Fruit fly (Drosophila melanogaster): ENCODE measurements around the gene CG13454.

Gene CG13454

DNA sequence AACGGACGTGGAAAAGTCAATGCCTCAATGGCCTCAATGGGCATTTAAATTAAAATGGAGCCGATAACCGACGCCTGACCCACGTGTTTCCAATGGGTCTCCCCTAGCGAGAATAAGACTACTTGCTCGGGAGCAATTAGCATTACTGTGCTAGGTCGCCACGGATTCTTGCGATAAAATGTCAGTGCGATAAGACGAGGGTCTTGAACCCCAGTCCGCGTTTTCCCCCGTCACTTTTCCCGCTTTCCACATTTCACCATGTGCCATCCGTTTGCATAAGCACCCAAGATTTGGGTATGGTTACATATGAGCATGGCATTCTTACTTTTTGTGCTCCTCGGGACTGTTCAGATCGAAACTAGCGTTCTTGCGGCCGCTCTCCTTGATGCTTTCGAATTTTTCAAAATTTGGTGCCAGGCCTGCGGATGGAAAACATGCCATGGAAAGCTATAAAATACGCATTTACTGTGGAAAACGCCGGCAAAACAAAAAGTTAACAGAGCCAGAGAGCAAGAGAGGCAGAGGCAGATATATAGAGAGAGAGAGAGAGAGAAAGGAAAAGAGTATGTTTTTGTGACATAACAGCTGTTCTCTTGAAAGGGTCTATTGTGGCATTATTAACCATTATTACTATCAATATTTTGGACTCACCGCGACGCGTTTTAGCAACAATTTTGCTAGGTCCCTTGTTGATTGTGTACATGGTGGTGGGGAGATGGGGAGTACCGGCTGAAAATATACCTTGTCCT lies 9.5 kb downstream of the CG13454 start:
- TF ChIP-seq pan (optimal IDR thresholded peaks at IDR 0.05) = no peak
- TF ChIP-seq EcR (GFP tag; optimal IDR thresholded peaks at IDR 0.05) = peak in 1 of 2 experiments; percentile 3

dm6 chr3L:15506174-15506926 lies 10.5 kb downstream of the CG13454 start:
- TF ChIP-seq usp (GFP tag; optimal IDR thresholded peaks at IDR 0.05) = no peak
- TF ChIP-seq psq (optimal IDR thresholded peaks at IDR 0.05) = no peak

DNA sequence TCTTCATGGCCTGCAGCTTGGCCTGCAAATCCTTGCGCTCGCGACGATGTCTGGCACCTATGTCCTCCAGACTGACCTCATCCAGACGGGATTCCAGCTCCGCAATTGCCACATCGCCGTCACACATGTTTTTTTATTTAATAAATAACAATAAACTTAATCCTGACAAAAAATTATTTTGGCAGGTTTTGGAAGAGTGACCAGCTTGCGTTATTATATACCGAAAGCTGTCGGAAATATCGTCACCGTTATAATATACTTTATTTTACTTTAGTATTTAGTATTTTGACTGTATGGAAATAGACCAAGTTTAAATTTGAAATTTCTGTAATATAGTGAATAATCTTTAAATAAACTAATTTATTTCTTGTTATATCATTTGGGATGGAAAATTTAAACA lies 12.2 kb downstream of the CG13454 start, which contains the start of gene CG7857:
CG7857 (minus strand) TSS at position 208 of the 400 bp plus-strand sequence.
- TF ChIP-seq Dll (optimal IDR thresholded peaks at IDR 0.05) (no peak), EcR (GFP tag; optimal IDR thresholded peaks at IDR 0.05) (no peak), usp (GFP tag; optimal IDR thresholded peaks at IDR 0.05) (no peak), psq (optimal IDR thresholded peaks at IDR 0.05) (no peak), pan (optimal IDR thresholded peaks at IDR 0.05) (no peak), CG8478 (optimal IDR thresholded peaks at IDR 0.05) (no peak)

DNA sequence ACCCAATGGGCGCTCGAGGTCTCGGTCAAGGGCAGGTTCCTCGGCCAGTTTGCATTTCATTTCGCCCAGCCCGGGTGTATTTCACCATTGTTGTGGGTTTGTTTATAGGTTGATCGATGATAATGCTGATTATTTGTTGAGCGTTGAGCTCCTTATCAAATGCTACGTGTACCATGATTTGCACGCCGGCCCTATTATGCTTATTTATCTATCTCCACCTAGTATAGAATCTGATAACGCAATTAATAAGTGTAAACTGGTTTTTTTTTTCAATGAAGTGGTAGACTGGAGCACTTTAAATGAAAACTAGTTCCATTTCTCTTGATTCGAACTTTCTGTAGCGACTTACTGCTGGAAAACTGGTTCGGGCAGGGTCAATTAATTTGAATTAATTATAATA lies 14.6 kb downstream of the CG13454 start:
- TF ChIP-seq psq (optimal IDR thresholded peaks at IDR 0.05) (no peak), Dll (optimal IDR thresholded peaks at IDR 0.05) (no peak), CG8478 (optimal IDR thresholded peaks at IDR 0.05) (no peak), usp (GFP tag; optimal IDR thresholded peaks at IDR 0.05) (no peak), EcR (GFP tag; optimal IDR thresholded peaks at IDR 0.05) (no peak), pan (optimal IDR thresholded peaks at IDR 0.05) (no peak)

- no peak for TF ChIP-seq psq (optimal IDR thresholded peaks at IDR 0.05)
- TF ChIP-seq CG8478 (optimal IDR thresholded peaks at IDR 0.05) = no peak
- no peak for TF ChIP-seq pan (optimal IDR thresholded peaks at IDR 0.05)
- TF ChIP-seq usp (GFP tag; optimal IDR thresholded peaks at IDR 0.05) = no peak
- TF ChIP-seq Dll (optimal IDR thresholded peaks at IDR 0.05) = no peak
- no peak for TF ChIP-seq EcR (GFP tag; optimal IDR thresholded peaks at IDR 0.05)
Measured at dm6 chr3L:15501646-15501972, 15.2 kb downstream of the CG13454 start.

- TF ChIP-seq EcR (GFP tag; optimal IDR thresholded peaks at IDR 0.05) = no peak
- TF ChIP-seq usp (GFP tag; optimal IDR thresholded peaks at IDR 0.05) = no peak
- no peak for TF ChIP-seq Dll (optimal IDR thresholded peaks at IDR 0.05)
- no peak for TF ChIP-seq CG8478 (optimal IDR thresholded peaks at IDR 0.05)
- TF ChIP-seq pan (optimal IDR thresholded peaks at IDR 0.05) = no peak
- TF ChIP-seq psq (optimal IDR thresholded peaks at IDR 0.05) = no peak
Measured at dm6 chr3L:15500813-15501645, 15.8 kb downstream of the CG13454 start, which contains the start of gene CG7272. TSS of gene CG7272 (plus strand) at chr3L:15500938.

DNA sequence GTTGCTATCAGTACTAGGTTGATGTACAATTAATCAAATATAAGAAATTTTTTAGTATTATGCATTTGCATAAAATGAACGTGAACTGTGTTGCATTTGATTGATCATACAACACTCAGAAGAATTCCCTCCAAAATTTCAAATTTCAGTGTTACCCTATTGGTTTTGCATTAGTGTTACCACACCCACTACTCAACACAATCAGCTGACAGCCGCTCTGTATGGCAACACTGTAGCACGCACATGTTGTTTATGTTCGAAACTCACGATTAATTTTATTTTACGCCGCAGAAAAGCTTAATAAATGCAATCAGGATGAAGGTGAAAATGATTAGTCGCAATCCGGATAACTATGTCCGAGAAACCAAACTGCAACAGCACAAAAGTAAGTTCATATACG lies 18.1 kb downstream of the CG13454 start, which contains the start of gene CG7275:
CG7275 (plus strand) TSS at position 215 of the 400 bp plus-strand sequence.
- no peak for TF ChIP-seq psq (optimal IDR thresholded peaks at IDR 0.05)
- no peak for TF ChIP-seq pan (optimal IDR thresholded peaks at IDR 0.05)
- no peak for TF ChIP-seq CG8478 (optimal IDR thresholded peaks at IDR 0.05)
- no peak for TF ChIP-seq usp (GFP tag; optimal IDR thresholded peaks at IDR 0.05)
- TF ChIP-seq EcR (GFP tag; optimal IDR thresholded peaks at IDR 0.05) = no peak
- TF ChIP-seq Dll (optimal IDR thresholded peaks at IDR 0.05) = no peak

- TF ChIP-seq EcR (GFP tag; optimal IDR thresholded peaks at IDR 0.05) (no peak), usp (GFP tag; optimal IDR thresholded peaks at IDR 0.05) (no peak), psq (optimal IDR thresholded peaks at IDR 0.05) (no peak)
Measured at dm6 chr3L:15497902-15498301, 19.0 kb downstream of the CG13454 start, which contains the start of gene CG7276. TSS of gene CG7276 (plus strand) at chr3L:15498202.

dm6 chr3L:15496274-15496673 lies 20.6 kb downstream of the CG13454 start, which contains the start of gene CG13455:
TSS of gene CG13455 (plus strand) at chr3L:15496574.
- TF ChIP-seq Dll (optimal IDR thresholded peaks at IDR 0.05) (no peak), usp (GFP tag; optimal IDR thresholded peaks at IDR 0.05) (no peak), CG8478 (optimal IDR thresholded peaks at IDR 0.05) (no peak)

DNA sequence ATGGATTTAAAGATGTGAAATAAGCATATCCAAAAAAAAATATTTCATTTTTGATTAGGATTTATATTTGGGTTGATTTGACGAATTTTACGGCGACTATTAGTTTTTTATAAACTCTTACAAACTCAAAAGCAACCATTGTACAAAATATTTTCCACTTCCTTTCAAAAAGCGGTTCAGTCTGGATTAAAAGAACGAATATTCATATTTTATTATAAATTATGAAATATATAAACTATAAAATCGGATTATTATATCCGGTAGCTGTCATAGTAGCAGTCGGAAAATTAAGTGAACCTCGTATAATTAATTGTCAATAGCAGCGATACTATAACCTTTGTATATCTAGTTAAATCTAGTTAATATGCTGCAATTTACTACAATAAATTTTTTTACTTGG lies 21.4 kb downstream of the CG13454 start, which contains the start of gene CG12355:
CG12355 (minus strand) TSS at position 101 of the 400 bp plus-strand sequence.
- TF ChIP-seq pan (optimal IDR thresholded peaks at IDR 0.05) (no peak), Dll (optimal IDR thresholded peaks at IDR 0.05) (no peak)

- no peak for TF ChIP-seq usp (GFP tag; optimal IDR thresholded peaks at IDR 0.05)
- no peak for TF ChIP-seq Dll (optimal IDR thresholded peaks at IDR 0.05)
- TF ChIP-seq psq (optimal IDR thresholded peaks at IDR 0.05) = no peak
- TF ChIP-seq pan (optimal IDR thresholded peaks at IDR 0.05) = no peak
- no peak for TF ChIP-seq CG8478 (optimal IDR thresholded peaks at IDR 0.05)
- TF ChIP-seq EcR (GFP tag; optimal IDR thresholded peaks at IDR 0.05) = no peak
Measured at dm6 chr3L:15494599-15495271, 22.1 kb downstream of the CG13454 start.

Measured in whole organism.